Worm (Caenorhabditis elegans) whole organism, L3 larva: ENCODE results near the gene F32G8.2.

Experiments used
- R02D3.7 ChIP-seq: fragments of 150-350 bp; optimal IDR thresholded peaks from 2 replicates; lab custom pipeline; 2014; ENCODE audit warnings: missing biosample characterization, missing genetic modification characterization
- egl-27 ChIP-seq: sonication (generic microtip); optimal IDR thresholded peaks from 4 replicates; lab custom pipeline; 2017; ENCODE audit warnings: missing biosample characterization, missing genetic modification reagents, missing genetic modification characterization
- lin-39 ChIP-seq: fragments of 150-350 bp; optimal IDR thresholded peaks from 2 replicates; lab custom pipeline; 2018; ENCODE audit warnings: missing biosample characterization, missing genetic modification reagents, missing genetic modification characterization
- nhr-76 ChIP-seq: fragments of 150-350 bp; sonication (generic microtip); optimal IDR thresholded peaks from 5 replicates; lab custom pipeline; 2014; ENCODE audit warnings: missing biosample characterization, missing genetic modification characterization
- snpc-4 ChIP-seq: fragments of 150-350 bp; optimal IDR thresholded peaks from 2 replicates; lab custom pipeline; 2014; ENCODE audit warnings: missing biosample characterization, missing genetic modification characterization
- ztf-11 ChIP-seq: fragments of 150-350 bp; optimal IDR thresholded peaks from 2 replicates; lab custom pipeline; 2014; ENCODE audit warnings: missing biosample characterization, missing genetic modification characterization

DNA sequence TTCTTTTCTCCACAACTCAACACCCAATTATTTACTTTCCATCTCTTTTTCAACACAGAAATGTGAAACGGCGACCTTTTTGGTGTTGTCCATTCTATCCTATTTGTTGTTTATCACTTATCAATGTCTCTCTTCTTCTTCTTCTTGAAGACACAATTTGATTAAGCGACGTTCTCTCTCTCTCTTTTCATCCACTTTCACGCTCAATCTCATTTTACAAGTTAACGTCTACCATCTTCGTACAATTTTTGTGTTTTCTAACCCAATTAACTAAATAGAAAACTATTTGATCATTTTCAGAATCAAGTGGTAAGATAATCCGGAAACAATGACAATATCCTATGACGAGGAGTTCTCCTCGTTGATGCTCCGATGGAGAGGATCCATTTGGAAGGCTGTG is 7.9 kb downstream of the F32G8.2 start, which contains the start of gene best-14:
- TF ChIP-seq R02D3.7 (tag; lab: Kevin White, UChicago) (no peak), ztf-11 (tag; lab: Kevin White, UChicago) (no peak), egl-27 (tag; lab: Kevin White, UChicago) (no peak), lin-39 (tag; lab: Kevin White, UChicago) (no peak), snpc-4 (no peak), nhr-76 (no peak)
